Fruit fly (Drosophila melanogaster) whole organism, prepupa: ENCODE data around the gene Msp300.

Experiments used
- CG10631 ChIP-seq: fragments of 200-800 bp; sonication (Bioruptor generic); optimal IDR thresholded peaks from 2 replicates; lab custom pipeline; 2016; ENCODE audit warnings: missing biosample characterization, missing genetic modification characterization
- CG10669 ChIP-seq: fragments of 200-800 bp; sonication (Bioruptor generic); optimal IDR thresholded peaks from 3 replicates; lab custom pipeline; 2018; ENCODE audit warnings: missing biosample characterization, mild to moderate bottlenecking, missing genetic modification characterization, moderate library complexity
- CG11294 ChIP-seq: fragments of 200-800 bp; sonication (Bioruptor generic); IDR thresholded peaks from 2 replicates; pipeline ENCODE4 v1.3.6; 2022; ENCODE audit warnings: missing biosample characterization, missing genetic modification characterization
- CG11902 ChIP-seq: fragments of 200-800 bp; sonication (Bioruptor generic); optimal IDR thresholded peaks from 3 replicates; lab custom pipeline; 2016; ENCODE audit warnings: missing biosample characterization, missing genetic modification characterization
- CG15336 ChIP-seq: fragments of 200-800 bp; sonication (Bioruptor generic); IDR thresholded peaks from 2 replicates; pipeline ENCODE4 v1.3.6; 2022; ENCODE audit warnings: missing biosample characterization, missing genetic modification characterization
- CG1621 ChIP-seq: fragments of 200-800 bp; sonication (Bioruptor generic); optimal IDR thresholded peaks from 3 replicates; lab custom pipeline; 2018; ENCODE audit warnings: missing biosample characterization, mild to moderate bottlenecking, missing genetic modification characterization
- CG16779 ChIP-seq: fragments of 200-800 bp; sonication (Bioruptor generic); optimal IDR thresholded peaks from 3 replicates; lab custom pipeline; 2017; ENCODE audit warnings: missing biosample characterization, mild to moderate bottlenecking, missing genetic modification characterization
- CG3032 ChIP-seq: fragments of 200-800 bp; optimal IDR thresholded peaks from 2 replicates; lab custom pipeline; 2019; ENCODE audit warnings: missing biosample characterization, mild to moderate bottlenecking, missing genetic modification characterization, moderate library complexity
- CG31627 ChIP-seq: fragments of 200-800 bp; sonication (Bioruptor generic); optimal IDR thresholded peaks from 3 replicates; lab custom pipeline; 2016; ENCODE audit warnings: missing biosample characterization, missing genetic modification characterization
- CG32006 ChIP-seq: fragments of 200-800 bp; sonication (Bioruptor generic); optimal IDR thresholded peaks from 3 replicates; lab custom pipeline; 2017; ENCODE audit warnings: missing biosample characterization, mild to moderate bottlenecking, missing genetic modification characterization
- CG3919 ChIP-seq: fragments of 200-800 bp; sonication (Bioruptor generic); optimal IDR thresholded peaks from 3 replicates; lab custom pipeline; 2016; ENCODE audit warnings: missing biosample characterization, missing genetic modification characterization
- CG4318 ChIP-seq: fragments of 200-800 bp; sonication (Bioruptor generic); optimal IDR thresholded peaks from 3 replicates; lab custom pipeline; 2017; ENCODE audit warnings: missing biosample characterization, mild to moderate bottlenecking, missing genetic modification characterization
- CG6808 ChIP-seq: fragments of 200-800 bp; sonication (Bioruptor generic); optimal IDR thresholded peaks from 3 replicates; lab custom pipeline; 2017; ENCODE audit warnings: missing biosample characterization, missing genetic modification characterization, mild to moderate bottlenecking, moderate library complexity, missing genetic modification reagents
- CG7368 ChIP-seq: fragments of 200-800 bp; sonication (Bioruptor generic); optimal IDR thresholded peaks from 3 replicates; lab custom pipeline; 2016; ENCODE audit warnings: missing biosample characterization, missing genetic modification characterization
- CG8119 ChIP-seq: fragments of 200-800 bp; sonication (Bioruptor generic); IDR thresholded peaks from 3 replicates; pipeline ENCODE4 v1.3.6; 2022; ENCODE audit warnings: missing biosample characterization, missing genetic modification characterization
- CG8632 ChIP-seq: fragments of 200-800 bp; sonication (Bioruptor generic); optimal IDR thresholded peaks from 3 replicates; lab custom pipeline; 2016; ENCODE audit warnings: missing biosample characterization, missing genetic modification characterization
- CG9139 ChIP-seq: fragments of 200-800 bp; sonication (Bioruptor generic); optimal IDR thresholded peaks from 3 replicates; lab custom pipeline; 2017; ENCODE audit warnings: missing biosample characterization, mild to moderate bottlenecking, missing genetic modification characterization
- Eip78C ChIP-seq: fragments of 200-800 bp; sonication (Bioruptor generic); peaks from one replicate; lab custom pipeline; 2016; ENCODE audit warnings: missing biosample characterization, missing genetic modification characterization
- Eip93F ChIP-seq: fragments of 200-800 bp; sonication (Bioruptor generic); optimal IDR thresholded peaks from 2 replicates; lab custom pipeline; 2016; ENCODE audit warnings: missing biosample characterization, mild to moderate bottlenecking, missing genetic modification characterization
- Ets21C ChIP-seq: fragments of 200-800 bp; sonication (Bioruptor generic); optimal IDR thresholded peaks from 3 replicates; lab custom pipeline; 2016; ENCODE audit warnings: missing biosample characterization, missing genetic modification characterization
- Ets96B ChIP-seq: fragments of 200-800 bp; optimal IDR thresholded peaks from 2 replicates; lab custom pipeline; 2019; ENCODE audit warnings: missing biosample characterization, mild to moderate bottlenecking, missing genetic modification characterization, moderate library complexity
- Gug ChIP-seq: fragments of 200-800 bp; sonication (Bioruptor generic); IDR thresholded peaks from 2 replicates; pipeline ENCODE4 v1.3.6; 2022; ENCODE audit warnings: missing biosample characterization, missing genetic modification characterization
- Hr38 ChIP-seq: sonication (Bioruptor generic); optimal IDR thresholded peaks from 2 replicates; lab custom pipeline; 2016; ENCODE audit warnings: missing biosample characterization, missing genetic modification characterization
- Hr39 ChIP-seq: fragments of 200-800 bp; sonication (Bioruptor generic); optimal IDR thresholded peaks from 2 replicates; lab custom pipeline; 2016; ENCODE audit warnings: missing biosample characterization, missing genetic modification characterization
- Hr4 ChIP-seq: fragments of 200-800 bp; sonication (Bioruptor generic); optimal IDR thresholded peaks from 3 replicates; lab custom pipeline; 2016; ENCODE audit warnings: missing biosample characterization, missing genetic modification characterization
- Lpt ChIP-seq: fragments of 200-800 bp; sonication (Bioruptor generic); optimal IDR thresholded peaks from 3 replicates; lab custom pipeline; 2016; ENCODE audit warnings: missing biosample characterization, missing genetic modification characterization
- Met ChIP-seq: fragments of 200-800 bp; sonication (Bioruptor generic); optimal IDR thresholded peaks from 3 replicates; lab custom pipeline; 2016; ENCODE audit warnings: missing biosample characterization, missing genetic modification characterization
- OdsH ChIP-seq: fragments of 200-800 bp; sonication (Bioruptor generic); optimal IDR thresholded peaks from 3 replicates; lab custom pipeline; 2016; ENCODE audit warnings: missing biosample characterization, missing genetic modification characterization
- Smox ChIP-seq: fragments of 200-800 bp; sonication (Bioruptor generic); optimal IDR thresholded peaks from 3 replicates; lab custom pipeline; 2016; ENCODE audit warnings: missing biosample characterization, missing genetic modification characterization
- Sox102F ChIP-seq: fragments of 200-800 bp; sonication (Bioruptor generic); optimal IDR thresholded peaks from 2 replicates; lab custom pipeline; 2016; ENCODE audit warnings: missing biosample characterization, mild to moderate bottlenecking, missing genetic modification characterization
- Sox15 ChIP-seq: fragments of 200-800 bp; sonication (Bioruptor generic); optimal IDR thresholded peaks from 3 replicates; lab custom pipeline; 2016; ENCODE audit warnings: missing biosample characterization, missing genetic modification characterization
- achi ChIP-seq: fragments of 200-800 bp; sonication (Bioruptor generic); optimal IDR thresholded peaks from 3 replicates; lab custom pipeline; 2016; ENCODE audit warnings: missing biosample characterization, missing genetic modification characterization
- acj6 ChIP-seq: fragments of 200-800 bp; sonication (Bioruptor generic); optimal IDR thresholded peaks from 3 replicates; lab custom pipeline; 2016; ENCODE audit warnings: missing biosample characterization, missing genetic modification characterization
- cyc ChIP-seq: fragments of 200-800 bp; sonication (Bioruptor generic); optimal IDR thresholded peaks from 3 replicates; lab custom pipeline; 2016; ENCODE audit warnings: missing biosample characterization, missing genetic modification characterization
- dac ChIP-seq: fragments of 200-800 bp; sonication (Bioruptor generic); optimal IDR thresholded peaks from 2 replicates; lab custom pipeline; 2017; ENCODE audit warnings: missing biosample characterization, mild to moderate bottlenecking, missing genetic modification characterization
- dsx ChIP-seq: fragments of 200-800 bp; optimal IDR thresholded peaks from 3 replicates; lab custom pipeline; 2019; ENCODE audit warnings: missing biosample characterization, mild to moderate bottlenecking, missing genetic modification characterization, moderate library complexity; ENCODE audit not compliant: poor library complexity, severe bottlenecking
- eg ChIP-seq: fragments of 200-800 bp; sonication (Bioruptor generic); IDR thresholded peaks from 3 replicates; pipeline ENCODE4 v1.3.6; 2022; ENCODE audit warnings: missing biosample characterization, missing genetic modification characterization
- esn ChIP-seq: fragments of 200-800 bp; sonication (Bioruptor generic); optimal IDR thresholded peaks from 2 replicates; lab custom pipeline; 2016; ENCODE audit warnings: missing biosample characterization, mild to moderate bottlenecking, missing genetic modification characterization, moderate library complexity
- fd59A ChIP-seq: fragments of 200-800 bp; sonication (Bioruptor generic); optimal IDR thresholded peaks from 2 replicates; lab custom pipeline; 2017; ENCODE audit warnings: missing biosample characterization, mild to moderate bottlenecking, missing genetic modification characterization, missing genetic modification reagents
- fd85E ChIP-seq: fragments of 200-800 bp; sonication (Bioruptor generic); optimal IDR thresholded peaks from 3 replicates; lab custom pipeline; 2016; ENCODE audit warnings: missing biosample characterization, missing genetic modification characterization
- fkh ChIP-seq: fragments of 200-800 bp; sonication (Bioruptor generic); optimal IDR thresholded peaks from 3 replicates; lab custom pipeline; 2017; ENCODE audit warnings: missing biosample characterization, mild to moderate bottlenecking, missing genetic modification characterization, moderate library complexity
- net ChIP-seq: fragments of 200-800 bp; sonication (Bioruptor generic); optimal IDR thresholded peaks from 3 replicates; lab custom pipeline; 2016; ENCODE audit warnings: missing biosample characterization, missing genetic modification characterization
- pdm3 ChIP-seq: fragments of 200-800 bp; sonication (Bioruptor generic); optimal IDR thresholded peaks from 3 replicates; lab custom pipeline; 2016; ENCODE audit warnings: missing biosample characterization, missing genetic modification characterization
- salr ChIP-seq, 2 experiments: fragments of 200-800 bp; sonication (Bioruptor generic); optimal IDR thresholded peaks; 3 replicates each; lab custom pipeline; 2016 to 2018; ENCODE audit warnings: missing biosample characterization in 2 of 2, missing genetic modification characterization in 2 of 2, mild to moderate bottlenecking in 1 of 2
- spab ChIP-seq: fragments of 200-800 bp; sonication (Bioruptor generic); optimal IDR thresholded peaks from 2 replicates; lab custom pipeline; 2017; ENCODE audit warnings: missing biosample characterization, mild to moderate bottlenecking, missing genetic modification characterization, missing genetic modification reagents
- ss ChIP-seq, 2 experiments: fragments of 200-800 bp; sonication (Bioruptor generic); optimal IDR thresholded peaks; 2 replicates in 1 of 2; 3 replicates in 1 of 2; lab custom pipeline; 2017 to 2018; ENCODE audit warnings: mild to moderate bottlenecking in 2 of 2, missing biosample characterization in 2 of 2, missing genetic modification characterization in 2 of 2, moderate library complexity in 1 of 2
- svp ChIP-seq: fragments of 200-800 bp; sonication (Bioruptor generic); peaks from one replicate; lab custom pipeline; 2016; ENCODE audit warnings: missing biosample characterization, missing genetic modification characterization
- topi ChIP-seq: fragments of 200-800 bp; sonication (Bioruptor generic); optimal IDR thresholded peaks from 3 replicates; lab custom pipeline; 2016; ENCODE audit warnings: missing biosample characterization, missing genetic modification characterization
- vri ChIP-seq: fragments of 200-800 bp; sonication (Bioruptor generic); optimal IDR thresholded peaks from 3 replicates; lab custom pipeline; 2016; ENCODE audit warnings: missing biosample characterization, mild to moderate bottlenecking, missing genetic modification characterization

The Msp300 gene

dm6 chr2L:5084586-5085257, 16.0 kb upstream of the Msp300 start (continued):
- TF ChIP-seq CG10631 (GFP tag; lab: Kevin White, UChicago) (no peak), dac (no peak), vri (peak; percentile 57), CG6808 (no peak), CG8632 (GFP tag; lab: Kevin White, UChicago) (no peak), Sox15 (GFP tag; lab: Kevin White, UChicago) (no peak), esn (GFP tag; lab: Kevin White, UChicago) (peak; percentile 52), pdm3 (no peak)

dm6 chr2L:5085561-5085960, 15.1 kb upstream of the Msp300 start:
- TF ChIP-seq dac: no peak
- no peak for TF ChIP-seq CG3032 (tag; lab: Kevin White, UChicago)
- peak; percentile 57 for TF ChIP-seq Eip78C (GFP tag; lab: Kevin White, UChicago)
- TF ChIP-seq CG6808: no peak
- TF ChIP-seq CG9139 (GFP tag; lab: Kevin White, UChicago): no peak
- TF ChIP-seq Ets96B (tag; lab: Kevin White, UChicago): peak; percentile 13
- TF ChIP-seq Hr39 (GFP tag; lab: Kevin White, UChicago): peak; percentile 14
- TF ChIP-seq Met (GFP tag; lab: Kevin White, UChicago): peak; percentile 43
- peak; percentile 12 for TF ChIP-seq CG4318 (GFP tag; lab: Kevin White, UChicago)
- no peak for TF ChIP-seq Sox15 (GFP tag; lab: Kevin White, UChicago)
- no peak for TF ChIP-seq fkh (GFP tag; lab: Kevin White, UChicago)
- no peak for TF ChIP-seq Eip93F
- no peak for TF ChIP-seq dsx (GFP tag; lab: Kevin White, UChicago)
- TF ChIP-seq Hr38 (GFP tag; lab: Kevin White, UChicago): no peak
- TF ChIP-seq esn (GFP tag; lab: Kevin White, UChicago): peak; percentile 49
- TF ChIP-seq eg: 0 out of 3 replicates have a peak, but pooled peaks have one; percentile 50
- no peak for TF ChIP-seq Gug (GFP tag; lab: Robert Waterston, UW)
- TF ChIP-seq net: no peak
- TF ChIP-seq OdsH: peak; percentile 31
- no peak for TF ChIP-seq Ets21C (GFP tag; lab: Kevin White, UChicago)
- peak; percentile 18 for TF ChIP-seq Sox102F (GFP tag; lab: Kevin White, UChicago)
- peak; percentile 65 for TF ChIP-seq CG32006 (GFP tag; lab: Kevin White, UChicago)
- no peak for TF ChIP-seq CG1621 (tag; lab: Kevin White, UChicago)
- no peak for TF ChIP-seq CG3919 (GFP tag; lab: Kevin White, UChicago)
- peak; percentile 73 for TF ChIP-seq svp (GFP tag; lab: Kevin White, UChicago)
- peak; percentile 31 for TF ChIP-seq topi (GFP tag; lab: Kevin White, UChicago)
- TF ChIP-seq CG8119 (GFP tag; lab: Robert Waterston, UW): peak; percentile 49; the same call in 1 of the 3 replicates
- TF ChIP-seq fd85E (GFP tag; lab: Kevin White, UChicago): no peak
- peak; percentile 20 for TF ChIP-seq CG31627 (GFP tag; lab: Kevin White, UChicago)
- peak; percentile 79 for TF ChIP-seq CG15336 (GFP tag; lab: Robert Waterston, UW)
- TF ChIP-seq fd59A: no peak
- no peak for TF ChIP-seq CG10669 (GFP tag; lab: Kevin White, UChicago)
- TF ChIP-seq ss (GFP tag; optimal IDR thresholded peaks at IDR 0.05; lab: Kevin White, UChicago): no peak
- TF ChIP-seq CG11902 (GFP tag; lab: Kevin White, UChicago): no peak
- no peak for TF ChIP-seq acj6 (GFP tag; lab: Kevin White, UChicago)
- peak; percentile 45 for TF ChIP-seq CG8632 (GFP tag; lab: Kevin White, UChicago)
- peak; percentile 34 for TF ChIP-seq cyc (GFP tag; lab: Kevin White, UChicago)
- no peak for TF ChIP-seq spab (GFP tag; lab: Kevin White, UChicago)
- TF ChIP-seq achi (GFP tag; lab: Kevin White, UChicago): peak; percentile 37
- no peak for TF ChIP-seq CG7368 (GFP tag; lab: Kevin White, UChicago)
- TF ChIP-seq CG11294: peak; percentile 19; the same call in 1 of the 2 replicates
- no peak for TF ChIP-seq Smox (GFP tag; lab: Kevin White, UChicago)
- TF ChIP-seq Hr4 (GFP tag; lab: Kevin White, UChicago): peak; percentile 51
- TF ChIP-seq salr (GFP tag; optimal IDR thresholded peaks at IDR 0.05; lab: Kevin White, UChicago): peak in 1 of 2 experiments; percentile 9
- TF ChIP-seq Lpt: no peak
- TF ChIP-seq CG16779 (tag; lab: Kevin White, UChicago): no peak
